Worm (Caenorhabditis elegans) whole organism, L1 larva: ENCODE data around the gene srh-297.

Source experiments
- alr-1 ChIP-seq: fragments of 200-800 bp; sonication (Bioruptor generic); optimal IDR thresholded peaks from 2 replicates; lab custom pipeline; 2018; ENCODE audit warnings: borderline replicate concordance, mild to moderate bottlenecking, missing genetic modification characterization, missing compliant biosample characterization
- aly-2 ChIP-seq: fragments of 150-350 bp; optimal IDR thresholded peaks from 2 replicates; lab custom pipeline; 2014; ENCODE audit warnings: missing biosample characterization, missing genetic modification characterization
- blmp-1 ChIP-seq: fragments of 150-350 bp; optimal IDR thresholded peaks from 2 replicates; lab custom pipeline; 2014; ENCODE audit warnings: missing biosample characterization, missing genetic modification characterization
- dpl-1 ChIP-seq, 3 experiments: fragments of 150-350 bp in 2 of 3; sonication (generic microtip) in 1 of 3; optimal IDR thresholded peaks; 2 replicates each; lab custom pipeline; 2014 to 2017; ENCODE audit warnings: missing biosample characterization in 3 of 3, missing genetic modification characterization in 3 of 3, missing genetic modification reagents in 3 of 3
- elt-3 ChIP-seq, 6 experiments: fragments of 150-350 bp in 1 of 6; sonication (generic microtip); optimal IDR thresholded peaks; 2 replicates each; lab custom pipeline; 2017 to 2018; ENCODE audit warnings: missing biosample characterization in 6 of 6, missing genetic modification characterization in 6 of 6, inconsistent platforms in 1 of 6
- lin-13 ChIP-seq: fragments of 150-350 bp; optimal IDR thresholded peaks from 2 replicates; lab custom pipeline; 2014; ENCODE audit warnings: missing biosample characterization, missing genetic modification reagents, missing genetic modification characterization
- lin-39 ChIP-seq: fragments of 150-350 bp; optimal IDR thresholded peaks from 2 replicates; lab custom pipeline; 2014; ENCODE audit warnings: missing biosample characterization, missing genetic modification reagents, missing genetic modification characterization
- lsy-2 ChIP-seq, 2 experiments: fragments of 150-350 bp; optimal IDR thresholded peaks; 2 replicates each; lab custom pipeline; 2014; ENCODE audit warnings: missing biosample characterization in 2 of 2, missing genetic modification characterization in 2 of 2
- nhr-237 ChIP-seq: fragments of 150-350 bp; optimal IDR thresholded peaks from 2 replicates; lab custom pipeline; 2014; ENCODE audit warnings: missing biosample characterization, missing genetic modification characterization
- nhr-77 ChIP-seq: fragments of 150-350 bp; optimal IDR thresholded peaks from 2 replicates; lab custom pipeline; 2014; ENCODE audit warnings: missing biosample characterization, missing genetic modification characterization
- tbx-2 ChIP-seq: sonication (generic microtip); optimal IDR thresholded peaks from 2 replicates; lab custom pipeline; 2016; ENCODE audit warnings: missing genetic modification characterization, missing compliant biosample characterization
- vab-15 ChIP-seq: sonication (generic microtip); optimal IDR thresholded peaks from 2 replicates; lab custom pipeline; 2017; ENCODE audit warnings: missing genotype, mild to moderate bottlenecking, missing genetic modification characterization, missing compliant biosample characterization
- ztf-11 ChIP-seq, 2 experiments: sonication (generic microtip); optimal IDR thresholded peaks; 2 replicates each; lab custom pipeline; 2016 to 2017; ENCODE audit warnings: missing genetic modification characterization in 2 of 2, missing biosample characterization in 1 of 2, missing compliant biosample characterization in 1 of 2

DNA sequence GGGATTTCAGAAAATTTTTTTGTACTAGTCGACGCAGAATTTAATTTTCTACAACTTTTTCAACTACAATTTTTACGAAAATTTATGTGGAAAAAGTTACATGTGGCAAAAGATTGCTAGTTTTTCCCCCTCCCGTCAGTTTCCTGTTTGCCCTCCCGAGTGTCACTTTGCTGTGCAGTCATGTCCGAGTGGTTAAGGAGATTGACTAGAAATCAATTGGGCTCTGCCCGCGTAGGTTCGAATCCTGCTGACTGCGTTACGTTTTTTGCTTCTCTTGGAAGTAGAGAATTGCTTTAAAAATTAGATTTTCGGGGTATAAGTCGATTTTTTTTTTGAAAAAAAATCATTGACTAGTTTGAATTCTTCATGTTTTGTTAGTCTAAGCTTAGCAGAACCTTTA is 37.5 kb upstream of the srh-297 start:
- TF ChIP-seq nhr-237 (tag; lab: Kevin White, UChicago): no peak
- no peak for TF ChIP-seq ztf-11 (tag; optimal IDR thresholded peaks at IDR 0.05; lab: Kevin White, UChicago)
- no peak for TF ChIP-seq blmp-1 (tag; lab: Kevin White, UChicago)
- TF ChIP-seq dpl-1 (GFP tag; optimal IDR thresholded peaks at IDR 0.05; lab: Kevin White, UChicago): no peak
- no peak for TF ChIP-seq lin-39 (tag; lab: Kevin White, UChicago)
- TF ChIP-seq nhr-77 (tag; lab: Kevin White, UChicago): no peak
- TF ChIP-seq elt-3 (tag; optimal IDR thresholded peaks at IDR 0.05; lab: Kevin White, UChicago): no peak
- TF ChIP-seq lin-13 (GFP tag; lab: Kevin White, UChicago): no peak
- no peak for TF ChIP-seq aly-2
- no peak for TF ChIP-seq tbx-2 (tag; lab: Kevin White, UChicago)
- no peak for TF ChIP-seq alr-1 (tag; lab: Kevin White, UChicago)
- peak in 1 of 2 experiments; percentile 10 for TF ChIP-seq lsy-2 (tag; optimal IDR thresholded peaks at IDR 0.05; lab: Kevin White, UChicago)
- no peak for TF ChIP-seq vab-15 (tag; lab: Kevin White, UChicago)
